Fruit fly (Drosophila melanogaster) Kc167 (cell line): ENCODE results near the gene CG31029.

Experiments
- Myc ChIP-seq: fragments of >200 bp; optimal IDR thresholded peaks from 2 replicates; lab custom pipeline; 2017; ENCODE audit warnings: missing external identifiers
- Sin3A ChIP-seq: fragments of >200 bp; optimal IDR thresholded peaks from 2 replicates; lab custom pipeline; 2018; ENCODE audit warnings: missing external identifiers
- h ChIP-seq: fragments of >200 bp; optimal IDR thresholded peaks from 3 replicates; lab custom pipeline; 2018; ENCODE audit warnings: missing external identifiers
- insv ChIP-seq: fragments of >200 bp; optimal IDR thresholded peaks from 3 replicates; lab custom pipeline; 2018; ENCODE audit warnings: missing external identifiers
- psq ChIP-seq: fragments of >200 bp; optimal IDR thresholded peaks from 2 replicates; lab custom pipeline; 2017; ENCODE audit warnings: missing external identifiers
- ttk ChIP-seq: sonication (Bioruptor generic); optimal IDR thresholded peaks from 2 replicates; lab custom pipeline; 2017; ENCODE audit warnings: missing external identifiers

CG31029 gene

dm6 chr3R:30132295-30132694 lies at the start of gene CG31029:
CG31029 (minus strand) TSS chr3R:30132395.
- TF ChIP-seq Sin3A (lab: Kevin White, UChicago) (no peak), Myc (lab: Kevin White, UChicago) (no peak), h (lab: Kevin White, UChicago) (no peak), insv (lab: Kevin White, UChicago) (no peak), psq (lab: Kevin White, UChicago) (no peak), ttk (lab: Kevin White, UChicago) (no peak)

dm6 chr3R:30179934-30180333 lies 47.7 kb upstream of the CG31029 start, which contains the start of gene Bet5:
Bet5 (plus strand) TSS chr3R:30180232.
- TF ChIP-seq Sin3A (lab: Kevin White, UChicago): no peak

DNA sequence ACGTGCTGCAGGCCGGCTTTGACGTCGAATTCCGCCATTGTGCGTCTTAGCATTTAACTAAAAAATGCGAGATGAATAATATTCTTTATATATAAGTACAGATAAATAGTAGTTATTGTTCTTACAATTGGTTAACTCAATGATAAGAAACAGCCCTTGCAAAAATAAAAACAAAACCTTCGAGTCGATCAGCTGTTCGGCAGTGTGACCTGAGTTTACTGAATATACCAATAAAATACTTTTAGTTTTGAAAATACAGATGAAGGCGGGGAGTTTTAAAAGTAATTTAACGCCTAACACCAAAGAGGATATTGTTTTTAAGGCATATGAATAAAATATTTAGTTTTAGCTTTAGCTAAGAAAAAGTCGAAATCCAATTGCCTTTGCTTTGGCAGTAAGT lies 45.3 kb upstream of the CG31029 start, which contains the start of the genes CG1983 and CG15530:
Gene CG1983 (minus strand): TSS at position 207 of the 400 bp plus-strand sequence.
Gene CG15530 (plus strand): TSS at position 384 of the 400 bp plus-strand sequence.
- TF ChIP-seq insv (lab: Kevin White, UChicago): no peak
- no peak for TF ChIP-seq Myc (lab: Kevin White, UChicago)
- no peak for TF ChIP-seq h (lab: Kevin White, UChicago)
- TF ChIP-seq psq (lab: Kevin White, UChicago): no peak
- TF ChIP-seq ttk (lab: Kevin White, UChicago): no peak
- no peak for TF ChIP-seq Sin3A (lab: Kevin White, UChicago)

- TF ChIP-seq psq (lab: Kevin White, UChicago) (no peak), Sin3A (lab: Kevin White, UChicago) (no peak), Myc (lab: Kevin White, UChicago) (no peak), h (lab: Kevin White, UChicago) (no peak), ttk (lab: Kevin White, UChicago) (no peak), insv (lab: Kevin White, UChicago) (no peak)
Measured at dm6 chr3R:30176314-30176713, 44.1 kb upstream of the CG31029 start.

DNA sequence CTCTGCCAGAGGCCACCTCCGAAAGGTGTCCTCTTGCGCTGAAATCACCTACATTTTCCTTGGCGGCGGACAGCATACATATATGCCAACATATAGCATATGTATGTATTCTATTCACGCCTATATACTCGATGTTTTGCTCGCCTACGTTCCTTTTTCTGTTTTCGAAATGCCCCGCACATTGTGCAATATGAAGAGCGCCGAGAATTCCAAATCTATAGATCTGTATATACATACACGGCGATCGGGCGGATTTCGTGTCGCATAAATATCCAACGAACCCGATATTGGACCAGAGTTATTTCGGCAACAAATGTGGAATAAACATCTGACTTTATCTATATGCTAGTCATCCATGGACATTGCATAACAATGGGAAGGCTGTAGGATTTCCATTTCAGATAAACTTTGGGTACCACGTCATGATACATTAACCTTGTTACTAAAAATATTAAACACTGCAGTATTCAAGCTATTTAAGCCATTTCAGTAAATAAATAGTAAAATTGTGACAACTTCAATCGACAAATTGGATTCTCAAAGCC lies 42.9 kb upstream of the CG31029 start:
- TF ChIP-seq h (lab: Kevin White, UChicago): no peak
- TF ChIP-seq Sin3A (lab: Kevin White, UChicago): no peak
- no peak for TF ChIP-seq ttk (lab: Kevin White, UChicago)
- TF ChIP-seq psq (lab: Kevin White, UChicago): no peak
- TF ChIP-seq Myc (lab: Kevin White, UChicago): no peak
- no peak for TF ChIP-seq insv (lab: Kevin White, UChicago)

DNA sequence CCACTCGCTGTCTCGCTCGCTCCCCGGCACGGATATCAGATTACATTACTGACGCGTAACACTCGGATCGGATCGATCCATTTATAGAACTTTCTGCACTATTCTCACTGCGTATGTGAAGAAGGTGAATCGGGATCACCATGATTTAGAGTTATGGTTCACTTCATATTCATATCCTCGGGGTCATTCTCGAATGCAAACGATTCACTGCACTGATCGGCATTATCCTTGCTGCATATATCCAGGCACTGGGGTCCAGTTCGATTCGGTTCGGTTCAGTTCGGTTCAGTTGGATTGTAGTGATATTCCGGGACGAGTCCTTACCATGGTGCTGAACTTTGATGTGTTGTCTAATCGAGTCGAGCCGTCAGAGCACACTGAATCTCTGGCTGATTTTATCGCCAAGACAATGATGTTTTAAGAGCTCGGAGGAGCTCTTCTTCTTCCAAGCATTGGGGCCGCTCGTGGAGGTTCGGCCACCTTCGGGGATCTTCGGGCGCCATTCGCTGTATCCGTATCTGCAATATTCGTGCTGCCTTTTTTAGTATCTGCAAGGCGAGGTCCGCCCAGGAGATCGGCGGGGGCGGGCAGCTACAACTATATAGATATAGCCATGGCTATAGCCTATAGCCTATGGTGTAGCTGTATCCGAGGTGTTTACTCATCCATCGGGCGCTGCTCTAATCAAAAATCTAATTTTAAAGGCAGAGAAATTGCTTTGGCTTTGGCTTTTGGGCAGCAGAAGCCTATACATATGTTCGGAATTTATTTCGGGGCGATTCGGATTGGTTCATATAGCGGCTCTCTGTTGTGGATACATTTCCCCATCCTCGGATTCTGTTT lies 42.2 kb upstream of the CG31029 start, which contains the start of gene Mlc2:
Gene Mlc2 (minus strand): TSS at position 392 of the 843 bp plus-strand sequence.
- TF ChIP-seq insv (lab: Kevin White, UChicago) (no peak), Sin3A (lab: Kevin White, UChicago) (no peak), h (lab: Kevin White, UChicago) (no peak), psq (lab: Kevin White, UChicago) (no peak), Myc (lab: Kevin White, UChicago) (no peak), ttk (lab: Kevin White, UChicago) (no peak)

dm6 chr3R:30170671-30171667 lies 38.8 kb upstream of the CG31029 start, which contains the start of gene Rsod:
Rsod (minus strand) TSS chr3R:30171207.
- TF ChIP-seq insv (lab: Kevin White, UChicago) (no peak), psq (lab: Kevin White, UChicago) (no peak), ttk (lab: Kevin White, UChicago) (no peak), Myc (lab: Kevin White, UChicago) (no peak), h (lab: Kevin White, UChicago) (no peak), Sin3A (lab: Kevin White, UChicago) (no peak)

dm6 chr3R:30166159-30166784 lies 34.1 kb upstream of the CG31029 start, which contains the start of gene VhaAC45RP:
VhaAC45RP (minus strand) TSS chr3R:30166419.
- TF ChIP-seq h (lab: Kevin White, UChicago) (no peak), Sin3A (lab: Kevin White, UChicago) (no peak), psq (lab: Kevin White, UChicago) (no peak), insv (lab: Kevin White, UChicago) (no peak), ttk (lab: Kevin White, UChicago) (no peak), Myc (lab: Kevin White, UChicago) (no peak)

DNA sequence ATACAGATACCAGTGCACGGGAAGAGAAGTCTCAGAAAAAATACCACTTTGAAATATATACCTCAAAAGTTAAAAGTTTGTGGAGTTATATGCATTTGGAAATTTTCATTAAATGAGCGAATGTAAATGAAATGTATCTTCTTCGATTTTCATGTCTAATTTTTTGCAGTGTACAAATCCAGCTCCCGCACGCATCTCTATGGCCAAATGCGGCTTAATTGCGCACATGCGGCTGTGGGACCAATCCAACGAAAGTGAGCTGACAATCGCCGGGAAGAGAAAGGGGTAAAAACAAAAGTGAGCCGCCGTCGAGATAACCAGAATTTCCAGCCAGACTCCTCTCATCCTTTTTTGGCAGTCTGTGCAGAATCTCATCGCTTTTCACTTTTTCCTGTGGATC lies 32.0 kb upstream of the CG31029 start:
- TF ChIP-seq insv (lab: Kevin White, UChicago) (no peak), ttk (lab: Kevin White, UChicago) (no peak), h (lab: Kevin White, UChicago) (no peak), Myc (lab: Kevin White, UChicago) (no peak), psq (lab: Kevin White, UChicago) (no peak), Sin3A (lab: Kevin White, UChicago) (no peak)

dm6 chr3R:30163228-30163627 lies 31.0 kb upstream of the CG31029 start:
- TF ChIP-seq Sin3A (lab: Kevin White, UChicago) (no peak), h (lab: Kevin White, UChicago) (no peak), Myc (lab: Kevin White, UChicago) (no peak), psq (lab: Kevin White, UChicago) (no peak), ttk (lab: Kevin White, UChicago) (no peak), insv (lab: Kevin White, UChicago) (no peak)
